Worm (Caenorhabditis elegans) whole organism, L4 larva: ENCODE results near the gene seu-1.

ENCODE experiments used
- D1046.2 ChIP-seq: fragments of 200-800 bp; sonication (Bioruptor generic); IDR thresholded peaks from 2 replicates; pipeline ENCODE4 v1.3.6; 2022; ENCODE audit warnings: missing genetic modification characterization, missing compliant biosample characterization
- F26F4.8 ChIP-seq: fragments of 200-800 bp; sonication (Bioruptor generic); conservative IDR thresholded peaks from 2 replicates; pipeline ENCODE4 v1.3.6; 2022; ENCODE audit warnings: missing genetic modification characterization, missing compliant biosample characterization
- F44E2.7 ChIP-seq: fragments of 200-800 bp; sonication (Bioruptor generic); IDR thresholded peaks from 2 replicates; pipeline ENCODE4 v2.1.2; 2022; ENCODE audit warnings: missing genetic modification characterization, missing compliant biosample characterization
- T26A8.4 ChIP-seq: fragments of 200-800 bp; sonication (Bioruptor generic); IDR thresholded peaks from 2 replicates; pipeline ENCODE4 v1.3.6; 2022; ENCODE audit warnings: missing genetic modification characterization, missing compliant biosample characterization
- Y75B8A.6 ChIP-seq: fragments of 200-800 bp; sonication (Bioruptor generic); IDR thresholded peaks from 2 replicates; pipeline ENCODE4 v1.3.6; 2022; ENCODE audit warnings: missing genetic modification reagents, missing genetic modification characterization, missing compliant biosample characterization
- ZK337.2 ChIP-seq: fragments of 200-800 bp; sonication (Bioruptor generic); IDR thresholded peaks from 2 replicates; pipeline ENCODE4 v1.3.6; 2022; ENCODE audit warnings: missing genetic modification reagents, missing genetic modification characterization, missing compliant biosample characterization
- ZK546.5 ChIP-seq, 2 experiments: sonication (generic microtip); optimal IDR thresholded peaks; 2 replicates each; lab custom pipeline; 2017; ENCODE audit warnings: missing biosample characterization in 2 of 2, missing genetic modification characterization in 2 of 2
- aha-1 ChIP-seq: fragments of 150-350 bp; peaks from one replicate; lab custom pipeline; 2014; ENCODE audit warnings: missing biosample characterization, missing genetic modification characterization
- arid-1 ChIP-seq: fragments of 200-800 bp; sonication (Bioruptor generic); conservative IDR thresholded peaks from 2 replicates; pipeline ENCODE4 v1.3.6; 2022; ENCODE audit warnings: missing genetic modification reagents, missing genetic modification characterization, missing compliant biosample characterization
- ceh-62 ChIP-seq: sonication (generic microtip); optimal IDR thresholded peaks from 2 replicates; lab custom pipeline; 2017; ENCODE audit warnings: missing biosample characterization, missing genetic modification characterization
- ces-1 ChIP-seq: fragments of 150-350 bp; sonication (generic microtip); optimal IDR thresholded peaks from 4 replicates; lab custom pipeline; 2014; ENCODE audit warnings: missing biosample characterization, missing genetic modification reagents, missing genetic modification characterization
- cey-2 ChIP-seq: sonication (generic microtip); optimal IDR thresholded peaks from 3 replicates; lab custom pipeline; 2017; ENCODE audit warnings: missing genetic modification characterization, mild to moderate bottlenecking, missing compliant biosample characterization, antibody characterized with exemption, borderline replicate concordance; ENCODE audit not compliant: insufficient read depth
- ctbp-1 ChIP-seq: fragments of 200-800 bp; sonication (Bioruptor generic); IDR thresholded peaks from 2 replicates; pipeline ENCODE4 v1.3.6; 2022; ENCODE audit warnings: missing genetic modification reagents, missing genetic modification characterization, missing compliant biosample characterization
- daf-12 ChIP-seq: fragments of 150-350 bp; optimal IDR thresholded peaks from 2 replicates; lab custom pipeline; 2014; ENCODE audit warnings: missing biosample characterization, missing genetic modification reagents, missing genetic modification characterization
- daf-19 ChIP-seq: fragments of 200-800 bp; sonication (Bioruptor generic); conservative IDR thresholded peaks from 2 replicates; pipeline ENCODE4 v1.3.6; 2022; ENCODE audit warnings: missing genetic modification characterization, missing compliant biosample characterization
- dmd-9 ChIP-seq: fragments of 200-800 bp; sonication (Bioruptor generic); IDR thresholded peaks from 2 replicates; pipeline ENCODE4 v1.3.6; 2022; ENCODE audit warnings: missing genetic modification reagents, missing genetic modification characterization, missing compliant biosample characterization
- dpl-1 ChIP-seq: fragments of 150-350 bp; optimal IDR thresholded peaks from 2 replicates; lab custom pipeline; 2014; ENCODE audit warnings: missing biosample characterization, missing genetic modification reagents, missing genetic modification characterization
- dve-1 ChIP-seq: sonication (generic microtip); optimal IDR thresholded peaks from 2 replicates; lab custom pipeline; 2017; ENCODE audit warnings: antibody characterized with exemption, mild to moderate bottlenecking, missing genetic modification characterization, missing compliant biosample characterization; ENCODE audit not compliant: insufficient read depth
- egl-27 ChIP-seq: sonication (generic microtip); optimal IDR thresholded peaks from 3 replicates; lab custom pipeline; 2017; ENCODE audit warnings: missing biosample characterization, missing genetic modification reagents, missing genetic modification characterization
- fkh-10 ChIP-seq: fragments of 150-350 bp; optimal IDR thresholded peaks from 2 replicates; lab custom pipeline; 2014; ENCODE audit warnings: missing biosample characterization, missing genetic modification reagents, missing genetic modification characterization
- fos-1 ChIP-seq: fragments of 150-350 bp; optimal IDR thresholded peaks from 2 replicates; lab custom pipeline; 2014; ENCODE audit warnings: missing biosample characterization, missing genetic modification characterization
- hif-1 ChIP-seq, 2 experiments: sonication (generic microtip); optimal IDR thresholded peaks; 2 replicates each; lab custom pipeline; 2016 to 2017; ENCODE audit warnings: missing compliant biosample characterization in 2 of 2, missing genetic modification characterization in 2 of 2, missing genetic modification reagents in 2 of 2, missing genotype in 2 of 2, mild to moderate bottlenecking in 1 of 2
- hlh-11 ChIP-seq: fragments of 200-800 bp; sonication (Bioruptor generic); optimal IDR thresholded peaks from 2 replicates; lab custom pipeline; 2018; ENCODE audit warnings: mild to moderate bottlenecking, missing genetic modification characterization, missing compliant biosample characterization
- hlh-30 ChIP-seq: sonication (generic microtip); optimal IDR thresholded peaks from 2 replicates; lab custom pipeline; 2017; ENCODE audit warnings: antibody characterized with exemption, mild to moderate bottlenecking, missing genetic modification characterization, missing compliant biosample characterization; ENCODE audit not compliant: insufficient read depth
- lin-1 ChIP-seq: fragments of 200-800 bp; sonication (Bioruptor generic); IDR thresholded peaks from 2 replicates; pipeline ENCODE4 v1.3.6; 2022; ENCODE audit warnings: missing genetic modification reagents, missing genetic modification characterization, missing compliant biosample characterization
- lin-15B ChIP-seq: fragments of 150-350 bp; sonication (generic microtip); optimal IDR thresholded peaks from 3 replicates; lab custom pipeline; 2014; ENCODE audit warnings: missing biosample characterization, missing genetic modification characterization
- lin-29 ChIP-seq: fragments of 200-800 bp; sonication (Bioruptor generic); IDR thresholded peaks from 2 replicates; pipeline ENCODE4 v1.3.6; 2022; ENCODE audit warnings: missing genetic modification reagents, missing genetic modification characterization, missing compliant biosample characterization
- lin-38 ChIP-seq: fragments of 200-800 bp; sonication (Bioruptor generic); IDR thresholded peaks from 2 replicates; pipeline ENCODE4 v1.3.6; 2022; ENCODE audit warnings: missing genetic modification reagents, missing genetic modification characterization, missing compliant biosample characterization
- lin-39 ChIP-seq: fragments of 150-350 bp; optimal IDR thresholded peaks from 2 replicates; lab custom pipeline; 2014; ENCODE audit warnings: missing biosample characterization, missing genetic modification reagents, missing genetic modification characterization
- madf-5 ChIP-seq, 2 experiments: fragments of 200-800 bp; sonication (Bioruptor generic); IDR thresholded peaks; 2 replicates each; pipeline ENCODE4 v1.3.6; 2022; ENCODE audit warnings: missing compliant biosample characterization in 2 of 2, missing genetic modification characterization in 2 of 2
- mdl-1 ChIP-seq, 2 experiments: fragments of 150-350 bp in 1 of 2; sonication (generic microtip) in 1 of 2; optimal IDR thresholded peaks; 2 replicates each; lab custom pipeline; 2014 to 2017; ENCODE audit warnings: missing biosample characterization in 2 of 2, missing genetic modification characterization in 2 of 2
- mes-2 ChIP-seq: sonication (generic microtip); optimal IDR thresholded peaks from 2 replicates; lab custom pipeline; 2016; ENCODE audit warnings: missing genotype, mild to moderate bottlenecking, missing genetic modification characterization, missing compliant biosample characterization; ENCODE audit not compliant: poor library complexity, severe bottlenecking
- mxl-2 ChIP-seq: fragments of 200-800 bp; sonication (Bioruptor generic); conservative IDR thresholded peaks from 2 replicates; pipeline ENCODE4 v1.3.6; 2022; ENCODE audit warnings: missing genetic modification reagents, missing genetic modification characterization, missing compliant biosample characterization
- nhr-10 ChIP-seq: fragments of 150-350 bp; optimal IDR thresholded peaks from 2 replicates; lab custom pipeline; 2014; ENCODE audit warnings: missing biosample characterization, missing genetic modification characterization
- nhr-102 ChIP-seq: sonication (generic microtip); optimal IDR thresholded peaks from 2 replicates; lab custom pipeline; 2016; ENCODE audit warnings: mild to moderate bottlenecking, missing genetic modification characterization, moderate library complexity, missing compliant biosample characterization
- nhr-11 ChIP-seq: fragments of 150-350 bp; optimal IDR thresholded peaks from 2 replicates; lab custom pipeline; 2014; ENCODE audit warnings: missing biosample characterization, missing genetic modification characterization
- nhr-42 ChIP-seq: fragments of 200-800 bp; sonication (Bioruptor generic); IDR thresholded peaks from 2 replicates; pipeline ENCODE4 v1.3.6; 2022; ENCODE audit warnings: missing genetic modification characterization, missing compliant biosample characterization
- php-3 ChIP-seq: fragments of 200-800 bp; sonication (Bioruptor generic); IDR thresholded peaks from 2 replicates; pipeline ENCODE4 v1.3.6; 2022; ENCODE audit warnings: missing genetic modification reagents, missing genetic modification characterization, missing compliant biosample characterization
- rbr-2 ChIP-seq: sonication (generic microtip); optimal IDR thresholded peaks from 2 replicates; lab custom pipeline; 2016; ENCODE audit warnings: missing genotype, missing genetic modification characterization, missing compliant biosample characterization
- saeg-2 ChIP-seq: fragments of 200-800 bp; sonication (Bioruptor generic); IDR thresholded peaks from 2 replicates; pipeline ENCODE4 v1.3.6; 2022; ENCODE audit warnings: missing genetic modification reagents, missing genetic modification characterization, missing compliant biosample characterization
- sdz-12 ChIP-seq: fragments of 200-800 bp; sonication (Bioruptor generic); optimal IDR thresholded peaks from 2 replicates; lab custom pipeline; 2018; ENCODE audit warnings: mild to moderate bottlenecking, missing genetic modification characterization, missing compliant biosample characterization
- set-16 ChIP-seq: fragments of 200-800 bp; sonication (Bioruptor generic); IDR thresholded peaks from 2 replicates; pipeline ENCODE4 v1.3.6; 2022; ENCODE audit warnings: missing genetic modification reagents, missing genetic modification characterization, missing compliant biosample characterization
- snpc-4 ChIP-seq: fragments of 150-350 bp; optimal IDR thresholded peaks from 2 replicates; lab custom pipeline; 2014; ENCODE audit warnings: missing biosample characterization, missing genetic modification characterization
- spr-3 ChIP-seq: fragments of 200-800 bp; sonication (Bioruptor generic); optimal IDR thresholded peaks from 2 replicates; lab custom pipeline; 2018; ENCODE audit warnings: mild to moderate bottlenecking, missing genetic modification characterization, missing compliant biosample characterization
- tag-97 ChIP-seq: fragments of 200-800 bp; sonication (Bioruptor generic); IDR thresholded peaks from 2 replicates; pipeline ENCODE4 v1.3.6; 2022; ENCODE audit warnings: missing genetic modification characterization, missing compliant biosample characterization
- unc-39 ChIP-seq: sonication (generic microtip); optimal IDR thresholded peaks from 2 replicates; lab custom pipeline; 2017; ENCODE audit warnings: missing biosample characterization, missing genetic modification characterization
- unc-62 ChIP-seq, 3 experiments: fragments of 150-350 bp in 1 of 3; sonication (generic microtip); optimal IDR thresholded peaks in 2 of 3; peaks in 1 of 3; 1 replicate in 1 of 3; 2 replicates in 2 of 3; lab custom pipeline; 2014 to 2017; ENCODE audit warnings: missing biosample characterization in 3 of 3, missing genetic modification characterization in 3 of 3, missing genetic modification reagents in 3 of 3, missing genotype in 1 of 3
- vab-7 ChIP-seq: fragments of 200-800 bp; sonication (Bioruptor generic); IDR thresholded peaks from 2 replicates; pipeline ENCODE4 v1.3.6; 2022; ENCODE audit warnings: missing genetic modification reagents, missing genetic modification characterization, missing compliant biosample characterization
- zfp-2 ChIP-seq: sonication (generic microtip); optimal IDR thresholded peaks from 2 replicates; lab custom pipeline; 2016; ENCODE audit warnings: mild to moderate bottlenecking, missing genetic modification characterization, missing compliant biosample characterization
- zfp-3 ChIP-seq: fragments of 200-800 bp; sonication (Bioruptor generic); conservative IDR thresholded peaks from 2 replicates; pipeline ENCODE4 v1.3.6; 2022; ENCODE audit warnings: missing genetic modification reagents, missing genetic modification characterization, missing compliant biosample characterization

Gene seu-1

ce11 chrIV:6336748-6337147, 7.3 kb downstream of the seu-1 start:
- peak; percentile 75 for TF ChIP-seq rbr-2
- peak; percentile 83; the same call in 1 of the 2 replicates for TF ChIP-seq zfp-3 (GFP tag; lab: Robert Waterston, UW)
- TF ChIP-seq daf-19 (GFP tag; lab: Robert Waterston, UW) = no peak; the same call in 1 of the 2 replicates
- peak; percentile 38 for TF ChIP-seq nhr-10 (tag; lab: Kevin White, UChicago)
- TF ChIP-seq lin-29 (GFP tag; lab: Robert Waterston, UW) = peak; percentile 67; the same call in 1 of the 2 replicates
- peak; percentile 71 for TF ChIP-seq spr-3 (GFP tag; lab: Kevin White, UChicago)
- peak; percentile 79 for TF ChIP-seq mes-2 (tag; lab: Kevin White, UChicago)
- TF ChIP-seq ceh-62 = no peak
- peak; percentile 99 for TF ChIP-seq dve-1
- peak; percentile 91 for TF ChIP-seq saeg-2 (GFP tag; lab: Robert Waterston, UW)
- no peak; the same call in 1 of the 2 replicates for TF ChIP-seq ZK337.2 (GFP tag; lab: Robert Waterston, UW)
- TF ChIP-seq dpl-1 = peak; percentile 72
- peak; percentile 59 for TF ChIP-seq set-16 (GFP tag; lab: Robert Waterston, UW)
- TF ChIP-seq ZK546.5 (tag; optimal IDR thresholded peaks at IDR 0.05; lab: Kevin White, UChicago) = peak in 1 of 2 experiments; percentile 2
- TF ChIP-seq unc-62 (GFP tag; optimal IDR thresholded peaks at IDR 0.05 in 1 of 2; lab: Kevin White, UChicago) = peak in 1 of 2 experiments; percentile 100
- peak; percentile 56 for TF ChIP-seq unc-62 (tag; optimal IDR thresholded peaks at IDR 0.05; lab: Kevin White, UChicago)
- TF ChIP-seq unc-39 (tag; lab: Kevin White, UChicago) = no peak
- peak; percentile 84 for TF ChIP-seq nhr-11
- peak; percentile 46; the same call in 1 of the 2 replicates for TF ChIP-seq arid-1
- TF ChIP-seq aha-1 (tag; lab: Kevin White, UChicago) = peak; percentile 99
- TF ChIP-seq hif-1 (tag; optimal IDR thresholded peaks at IDR 0.05; lab: Kevin White, UChicago) = peak; percentile 81 to 95
- peak; percentile 100 for TF ChIP-seq hlh-30 (tag; lab: Kevin White, UChicago)
- peak; percentile 92 for TF ChIP-seq lin-1
- peak; percentile 99 for TF ChIP-seq hlh-11 (tag; lab: Kevin White, UChicago)
- no peak for TF ChIP-seq egl-27 (tag; lab: Kevin White, UChicago)
- TF ChIP-seq ctbp-1 (GFP tag; lab: Robert Waterston, UW) = peak; percentile 90
- TF ChIP-seq dmd-9 (GFP tag; lab: Robert Waterston, UW) = no peak
- TF ChIP-seq lin-38 = peak; percentile 77
- TF ChIP-seq lin-15B (tag; lab: Kevin White, UChicago) = no peak
- peak; percentile 96 for TF ChIP-seq nhr-102 (tag; lab: Kevin White, UChicago)
- no peak for TF ChIP-seq lin-39
- TF ChIP-seq mdl-1 (tag; optimal IDR thresholded peaks at IDR 0.05; lab: Kevin White, UChicago) = peak; percentile 99
- no peak for TF ChIP-seq ces-1 (GFP tag; lab: Kevin White, UChicago)
- TF ChIP-seq Y75B8A.6 (GFP tag; lab: Robert Waterston, UW) = peak; percentile 52; the same call in 1 of the 2 replicates
- no peak for TF ChIP-seq D1046.2 (GFP tag; lab: Robert Waterston, UW)
- TF ChIP-seq cey-2 (tag; lab: Kevin White, UChicago) = peak; percentile 74
- TF ChIP-seq sdz-12 (GFP tag; lab: Kevin White, UChicago) = no peak
- peak; percentile 14 for TF ChIP-seq fos-1 (tag; lab: Kevin White, UChicago)
- peak; percentile 31 for TF ChIP-seq fkh-10 (GFP tag; lab: Kevin White, UChicago)
- TF ChIP-seq nhr-42 (GFP tag; lab: Robert Waterston, UW) = peak; percentile 80; the same call in 1 of the 2 replicates
- peak; percentile 52; the same call in 1 of the 2 replicates for TF ChIP-seq vab-7 (GFP tag; lab: Robert Waterston, UW)
- no peak for TF ChIP-seq daf-12 (tag; lab: Kevin White, UChicago)
- TF ChIP-seq madf-5 (GFP tag; IDR thresholded peaks at IDR 0.05; lab: Robert Waterston, UW) = no peak
- no peak for TF ChIP-seq F44E2.7 (GFP tag; lab: Robert Waterston, UW)
- no peak for TF ChIP-seq snpc-4 (tag; lab: Kevin White, UChicago)
- no peak for TF ChIP-seq tag-97 (GFP tag; lab: Robert Waterston, UW)
- peak; percentile 75 for TF ChIP-seq mxl-2 (GFP tag; lab: Robert Waterston, UW)
- TF ChIP-seq T26A8.4 (GFP tag; lab: Robert Waterston, UW) = peak; percentile 89
- no peak for TF ChIP-seq F26F4.8
- peak; percentile 82 for TF ChIP-seq zfp-2 (tag; lab: Kevin White, UChicago)
- peak; percentile 90 for TF ChIP-seq php-3 (GFP tag; lab: Robert Waterston, UW)
